Fruit fly (Drosophila melanogaster) whole organism: ENCODE measurements around the gene CG14664.

Source experiments
- psq ChIP-seq: fragments of >200 bp; optimal IDR thresholded peaks from 2 replicates; lab custom pipeline; 2017
- usp ChIP-seq: fragments of >200 bp; optimal IDR thresholded peaks from 2 replicates; lab custom pipeline; 2017; ENCODE audit warnings: missing biosample characterization, missing genetic modification characterization, mixed read lengths

DNA sequence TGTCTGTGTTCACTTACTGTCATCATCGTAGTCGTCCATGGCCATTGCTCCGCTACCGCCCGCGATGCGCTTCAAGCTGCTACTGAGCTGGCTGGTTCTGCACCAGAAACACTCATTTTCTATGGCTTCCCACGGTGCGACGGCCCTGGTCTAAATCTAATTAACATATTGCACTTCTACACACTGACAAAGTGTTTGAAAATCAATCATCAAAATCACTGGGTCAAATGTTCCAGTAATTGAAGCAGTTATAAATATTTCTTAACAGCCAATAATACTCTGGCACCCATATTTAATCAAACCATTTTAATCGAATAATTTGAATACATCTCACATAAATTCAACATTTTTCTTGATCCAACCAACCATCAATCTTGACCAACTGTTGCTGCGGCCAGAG is 13.3 kb downstream of the CG14664 start, which contains the start of gene rtp:
- no peak for TF ChIP-seq psq (lab: Kevin White, UChicago)
- TF ChIP-seq usp (GFP tag; lab: Kevin White, UChicago): no peak
